Fruit fly (Drosophila melanogaster): Measurements from ENCODE around the gene CG42353.
A peak's percentile ranks its signal among the peaks of the same experiment; 100 is the strongest.

The CG42353 gene

dm6 chrX:16102338-16103218 lies 2.2 kb downstream of the CG42353 start (continued):
- 0 out of 2 replicates have a peak, but pooled peaks have one; percentile 23 for TF ChIP-seq CG3847 (GFP tag; IDR thresholded peaks at IDR 0.05)
- TF ChIP-seq D19B (GFP tag; optimal IDR thresholded peaks at IDR 0.05): peak; percentile 69
- peak; percentile 15 for TF ChIP-seq Hmx (GFP tag; optimal IDR thresholded peaks at IDR 0.05)
- no peak for TF ChIP-seq CG15696 (tag; optimal IDR thresholded peaks at IDR 0.05)
- TF ChIP-seq sob (GFP tag; IDR thresholded peaks at IDR 0.05): 0 out of 2 replicates have a peak, but pooled peaks have one; percentile 31
- TF ChIP-seq CG2120 (GFP tag; optimal IDR thresholded peaks at IDR 0.05): peak; percentile 64
- peak; percentile 15 for TF ChIP-seq CG9817 (tag; optimal IDR thresholded peaks at IDR 0.05)
- TF ChIP-seq CG11504 (tag; optimal IDR thresholded peaks at IDR 0.05): peak; percentile 52
- TF ChIP-seq Hmr (GFP tag; optimal IDR thresholded peaks at IDR 0.05): peak; percentile 50
- TF ChIP-seq CG14014 (GFP tag; IDR thresholded peaks at IDR 0.05): peak; percentile 45; the same call in 1 of the 2 replicates
- TF ChIP-seq so (GFP tag; IDR thresholded peaks at IDR 0.05): no peak
- peak; percentile 56 for TF ChIP-seq lilli (GFP tag; optimal IDR thresholded peaks at IDR 0.05)
- no peak for TF ChIP-seq ttk (GFP tag; IDR thresholded peaks at IDR 0.05)
- 0 out of 2 replicates have a peak, but pooled peaks have one; percentile 38 for TF ChIP-seq wdn (GFP tag; IDR thresholded peaks at IDR 0.05)
- TF ChIP-seq CG2678 (tag; optimal IDR thresholded peaks at IDR 0.05): peak; percentile 60
- peak; percentile 40 for TF ChIP-seq grn (GFP tag; optimal IDR thresholded peaks at IDR 0.05)
- peak; percentile 76 for TF ChIP-seq D19A (tag; optimal IDR thresholded peaks at IDR 0.05)
- TF ChIP-seq CG17612 (GFP tag; IDR thresholded peaks at IDR 0.05): no peak
- peak; percentile 24; the same call in 1 of the 2 replicates for TF ChIP-seq GATAe (GFP tag; conservative IDR thresholded peaks at IDR 0.05)
- peak; percentile 58 for TF ChIP-seq mam (GFP tag; optimal IDR thresholded peaks at IDR 0.05)
- peak; percentile 50 for TF ChIP-seq exex (tag; optimal IDR thresholded peaks at IDR 0.05)
- TF ChIP-seq pita (GFP tag; optimal IDR thresholded peaks at IDR 0.05): no peak
- TF ChIP-seq CG1832 (GFP tag; optimal IDR thresholded peaks at IDR 0.05): no peak
- TF ChIP-seq CG8924 (tag; optimal IDR thresholded peaks at IDR 0.05): no peak
- peak; percentile 66 for TF ChIP-seq row (GFP tag; IDR thresholded peaks at IDR 0.05)
- no peak for TF ChIP-seq en (GFP tag; optimal IDR thresholded peaks at IDR 0.05)
- TF ChIP-seq fd102C (GFP tag; optimal IDR thresholded peaks at IDR 0.05): no peak
- peak; percentile 6 for TF ChIP-seq CG12659 (GFP tag; optimal IDR thresholded peaks at IDR 0.05)
- TF ChIP-seq mirr (GFP tag; optimal IDR thresholded peaks at IDR 0.05): peak; percentile 25
- peak; percentile 34 for TF ChIP-seq sug (tag; optimal IDR thresholded peaks at IDR 0.05)
- peak; percentile 2 for TF ChIP-seq caup (GFP tag; optimal IDR thresholded peaks at IDR 0.05; ENCODE audit: severe bottlenecking)
- TF ChIP-seq cg (GFP tag; optimal IDR thresholded peaks at IDR 0.05): peak; percentile 6
- TF ChIP-seq lbe (GFP tag; optimal IDR thresholded peaks at IDR 0.05): peak; percentile 30
- TF ChIP-seq unpg (GFP tag; optimal IDR thresholded peaks at IDR 0.05): peak; percentile 16
- TF ChIP-seq lov (optimal IDR thresholded peaks at IDR 0.05): no peak
- TF ChIP-seq lov (GFP tag; IDR thresholded peaks at IDR 0.05): no peak
- no peak for TF ChIP-seq twi (tag; optimal IDR thresholded peaks at IDR 0.05)
- TF ChIP-seq bcd (GFP tag; optimal IDR thresholded peaks at IDR 0.05): peak; percentile 28
- TF ChIP-seq CG14667 (GFP tag; IDR thresholded peaks at IDR 0.05): no peak
- no peak for TF ChIP-seq jing (GFP tag; optimal IDR thresholded peaks at IDR 0.05)
- TF ChIP-seq fu2 (GFP tag; optimal IDR thresholded peaks at IDR 0.05): peak; percentile 4
- no peak for TF ChIP-seq zf30C (GFP tag; optimal IDR thresholded peaks at IDR 0.05)
- TF ChIP-seq CG15514 (GFP tag; optimal IDR thresholded peaks at IDR 0.05): peak; percentile 14
- no peak for TF ChIP-seq CTCF (GFP tag; optimal IDR thresholded peaks at IDR 0.05)
- no peak for TF ChIP-seq Bdp1 (GFP tag; optimal IDR thresholded peaks at IDR 0.05)
- no peak for TF ChIP-seq CG7963 (GFP tag; IDR thresholded peaks at IDR 0.05; ENCODE audit: partially characterized antibody)
- TF ChIP-seq al (GFP tag; IDR thresholded peaks at IDR 0.05): peak; percentile 21; the same call in 1 of the 2 replicates
- peak; percentile 66; the same call in 1 of the 3 replicates for TF ChIP-seq Dbx (GFP tag; IDR thresholded peaks at IDR 0.05)
- TF ChIP-seq Ets65A (GFP tag): peak; percentile 49
